Fruit fly (Drosophila melanogaster) whole organism: ENCODE measurements around the gene Cyp4s3.

Source experiments
- CG8478 ChIP-seq: fragments of >200 bp; optimal IDR thresholded peaks from 2 replicates; lab custom pipeline; 2018; ENCODE audit warnings: inconsistent platforms
- Dll ChIP-seq: fragments of >200 bp; optimal IDR thresholded peaks from 2 replicates; lab custom pipeline; 2017
- EcR ChIP-seq, 2 experiments: fragments of >200 bp; optimal IDR thresholded peaks; 2 replicates each; lab custom pipeline; 2017; ENCODE audit warnings: missing biosample characterization in 2 of 2, missing genetic modification characterization in 2 of 2, missing genetic modification reagents in 2 of 2
- psq ChIP-seq: fragments of >200 bp; optimal IDR thresholded peaks from 2 replicates; lab custom pipeline; 2017
- usp ChIP-seq: fragments of >200 bp; optimal IDR thresholded peaks from 2 replicates; lab custom pipeline; 2017; ENCODE audit warnings: missing biosample characterization, missing genetic modification characterization, mixed read lengths

dm6 chrX:15138994-15139863 lies 22.9 kb upstream of the Cyp4s3 start, which contains the start of gene RpL37-1:
- no peak for TF ChIP-seq EcR (GFP tag; optimal IDR thresholded peaks at IDR 0.05; lab: Kevin White, UChicago)
- no peak for TF ChIP-seq psq (lab: Kevin White, UChicago)
- TF ChIP-seq Dll (lab: Kevin White, UChicago), result no peak
- TF ChIP-seq usp (GFP tag; lab: Kevin White, UChicago), result no peak
- no peak for TF ChIP-seq CG8478 (lab: Kevin White, UChicago)
